Fruit fly (Drosophila melanogaster) whole organism, embryonic: Measurements from ENCODE around the gene CG17349.

Source experiments
- Atf3 ChIP-seq: fragments of 200-800 bp; sonication (Bioruptor generic); optimal IDR thresholded peaks from 3 replicates; lab custom pipeline; 2016; ENCODE audit warnings: missing biosample characterization, missing genetic modification characterization
- B-H1 ChIP-seq: fragments of 200-800 bp; sonication (Bioruptor generic); IDR thresholded peaks from 3 replicates; pipeline ENCODE4 v1.3.6; 2022; ENCODE audit warnings: missing biosample characterization, missing genetic modification characterization
- Bgb ChIP-seq: fragments of 200-800 bp; sonication (Bioruptor generic); IDR thresholded peaks from 2 replicates; pipeline ENCODE4 v1.3.6; 2022; ENCODE audit warnings: missing biosample characterization, missing genetic modification characterization; ENCODE audit not compliant: partially characterized antibody
- CG10147 ChIP-seq: fragments of 200-800 bp; sonication (Bioruptor generic); optimal IDR thresholded peaks from 2 replicates; lab custom pipeline; 2019; ENCODE audit warnings: missing biosample characterization, mild to moderate bottlenecking, missing genetic modification characterization, moderate library complexity
- CG12155 ChIP-seq: fragments of 200-800 bp; sonication (Bioruptor generic); optimal IDR thresholded peaks from 3 replicates; lab custom pipeline; 2016; ENCODE audit warnings: missing biosample characterization, missing genetic modification characterization
- CG14710 ChIP-seq: fragments of 200-800 bp; sonication (Bioruptor generic); optimal IDR thresholded peaks from 3 replicates; lab custom pipeline; 2019; ENCODE audit warnings: missing biosample characterization, mild to moderate bottlenecking, missing genetic modification characterization, moderate library complexity
- CG17612 ChIP-seq: fragments of 200-800 bp; sonication (Bioruptor generic); IDR thresholded peaks from 2 replicates; pipeline ENCODE4 v1.3.6; 2022; ENCODE audit warnings: missing biosample characterization, missing genetic modification characterization
- CG1832 ChIP-seq: fragments of 200-800 bp; sonication (Bioruptor generic); optimal IDR thresholded peaks from 2 replicates; lab custom pipeline; 2017; ENCODE audit warnings: missing biosample characterization, mild to moderate bottlenecking, missing genetic modification characterization, inconsistent platforms
- CG2199 ChIP-seq: fragments of 200-800 bp; sonication (Bioruptor generic); IDR thresholded peaks from 3 replicates; pipeline ENCODE4 v1.3.6; 2022; ENCODE audit warnings: missing biosample characterization, missing genetic modification characterization
- CG31441 ChIP-seq: fragments of 200-800 bp; sonication (Bioruptor generic); IDR thresholded peaks from 2 replicates; pipeline ENCODE4 v1.3.6; 2022; ENCODE audit warnings: missing biosample characterization, missing genetic modification characterization
- CG32532 ChIP-seq: fragments of 200-800 bp; sonication (Bioruptor generic); IDR thresholded peaks from 2 replicates; pipeline ENCODE4 v1.3.6; 2022; ENCODE audit warnings: missing biosample characterization, missing genetic modification characterization
- CG3281 ChIP-seq: fragments of 200-800 bp; sonication (Bioruptor generic); optimal IDR thresholded peaks from 3 replicates; lab custom pipeline; 2017; ENCODE audit warnings: missing biosample characterization, mild to moderate bottlenecking, missing genetic modification characterization
- CG3407 ChIP-seq: fragments of 200-800 bp; sonication (Bioruptor generic); optimal IDR thresholded peaks from 2 replicates; lab custom pipeline; 2018; ENCODE audit warnings: missing biosample characterization, mild to moderate bottlenecking, missing genetic modification characterization
- CG3726 ChIP-seq: fragments of 200-800 bp; sonication (Bioruptor generic); IDR thresholded peaks from 3 replicates; pipeline ENCODE4, ENCODE4 v1.3.6; 2022; ENCODE audit warnings: missing biosample characterization, missing genetic modification characterization
- CG3847 ChIP-seq: fragments of 200-800 bp; sonication (Bioruptor generic); IDR thresholded peaks from 2 replicates; pipeline ENCODE4 v1.3.6; 2022; ENCODE audit warnings: missing biosample characterization, missing genetic modification characterization
- CG5245 ChIP-seq: fragments of 200-800 bp; sonication (Bioruptor generic); optimal IDR thresholded peaks from 3 replicates; lab custom pipeline; 2016; ENCODE audit warnings: missing biosample characterization, missing genetic modification characterization
- CG6254 ChIP-seq: fragments of 200-800 bp; sonication (Bioruptor generic); optimal IDR thresholded peaks from 3 replicates; lab custom pipeline; 2017; ENCODE audit warnings: mild to moderate bottlenecking, missing biosample characterization, missing genetic modification reagents, missing genetic modification characterization
- CG6689 ChIP-seq: fragments of 200-800 bp; sonication (Bioruptor generic); IDR thresholded peaks from 2 replicates; pipeline ENCODE4 v1.3.6; 2022; ENCODE audit warnings: missing biosample characterization, missing genetic modification characterization
- CG7987 ChIP-seq: fragments of 200-800 bp; sonication (Bioruptor generic); optimal IDR thresholded peaks from 2 replicates; lab custom pipeline; 2018; ENCODE audit warnings: missing biosample characterization, mild to moderate bottlenecking, missing genetic modification characterization, moderate library complexity
- CG9817 ChIP-seq: fragments of 200-800 bp; sonication (Bioruptor generic); optimal IDR thresholded peaks from 2 replicates; lab custom pipeline; 2018; ENCODE audit warnings: missing biosample characterization, mild to moderate bottlenecking, missing genetic modification characterization, moderate library complexity
- D19A ChIP-seq: fragments of 200-800 bp; optimal IDR thresholded peaks from 3 replicates; lab custom pipeline; 2019; ENCODE audit warnings: missing biosample characterization, mild to moderate bottlenecking, missing genetic modification characterization, moderate library complexity
- Doc3 ChIP-seq: fragments of 200-800 bp; sonication (Bioruptor generic); IDR thresholded peaks from 3 replicates; pipeline ENCODE4 v1.3.6; 2022; ENCODE audit warnings: missing biosample characterization, missing genetic modification characterization; ENCODE audit not compliant: partially characterized antibody
- HHEX ChIP-seq: fragments of 200-800 bp; sonication (Bioruptor generic); optimal IDR thresholded peaks from 3 replicates; lab custom pipeline; 2017; ENCODE audit warnings: missing biosample characterization, mild to moderate bottlenecking, missing genetic modification characterization, missing genetic modification reagents
- Jarid2 ChIP-seq: fragments of 200-800 bp; sonication (Bioruptor generic); optimal IDR thresholded peaks from 3 replicates; lab custom pipeline; 2017; ENCODE audit warnings: mild to moderate bottlenecking, missing biosample characterization, missing genetic modification reagents, missing genetic modification characterization
- Lpt ChIP-seq: fragments of >200 bp; optimal IDR thresholded peaks from 2 replicates; lab custom pipeline; 2018; ENCODE audit warnings: missing biosample characterization, missing genetic modification characterization
- Nf-YB ChIP-seq: fragments of 200-800 bp; sonication (Bioruptor generic); optimal IDR thresholded peaks from 3 replicates; lab custom pipeline; 2019; ENCODE audit warnings: missing biosample characterization, mild to moderate bottlenecking, missing genetic modification characterization, moderate library complexity
- Optix ChIP-seq: fragments of 200-800 bp; sonication (Bioruptor generic); IDR thresholded peaks from 3 replicates; pipeline ENCODE4 v1.3.6; 2022; ENCODE audit warnings: missing biosample characterization, missing genetic modification characterization
- Six4 ChIP-seq: fragments of 200-800 bp; sonication (Bioruptor generic); optimal IDR thresholded peaks from 2 replicates; lab custom pipeline; 2016; ENCODE audit warnings: missing biosample characterization, missing genetic modification characterization
- Sox100B ChIP-seq: fragments of 200-800 bp; sonication (Bioruptor generic); optimal IDR thresholded peaks from 3 replicates; lab custom pipeline; 2018; ENCODE audit warnings: missing biosample characterization, mild to moderate bottlenecking, missing genetic modification characterization
- Ssrp ChIP-seq: fragments of 200-800 bp; sonication (Bioruptor generic); optimal IDR thresholded peaks from 2 replicates; lab custom pipeline; 2018; ENCODE audit warnings: missing biosample characterization, mild to moderate bottlenecking, missing genetic modification characterization, moderate library complexity
- Taf1 ChIP-seq: fragments of 200-800 bp; sonication (Bioruptor generic); IDR thresholded peaks from 2 replicates; pipeline ENCODE4 v1.3.6; 2022; ENCODE audit warnings: missing biosample characterization, missing genetic modification characterization
- ash1 ChIP-seq: fragments of 200-800 bp; sonication (Bioruptor generic); optimal IDR thresholded peaks from 2 replicates; lab custom pipeline; 2018; ENCODE audit warnings: missing biosample characterization, mild to moderate bottlenecking, missing genetic modification characterization
- chm ChIP-seq: fragments of 200-800 bp; sonication (Bioruptor generic); IDR thresholded peaks from 2 replicates; pipeline ENCODE4 v1.3.6; 2022; ENCODE audit warnings: missing biosample characterization, missing genetic modification characterization
- dpn ChIP-seq, 2 experiments: fragments of 200-800 bp; sonication (Bioruptor generic); optimal IDR thresholded peaks; 3 replicates each; lab custom pipeline; 2016; ENCODE audit warnings: missing biosample characterization in 2 of 2, missing genetic modification characterization in 2 of 2
- gcm2 ChIP-seq: fragments of 200-800 bp; sonication (Bioruptor generic); optimal IDR thresholded peaks from 2 replicates; lab custom pipeline; 2016; ENCODE audit warnings: missing biosample characterization, missing genetic modification characterization
- h ChIP-seq: fragments of >200 bp; optimal IDR thresholded peaks from 2 replicates; lab custom pipeline; 2017
- mam ChIP-seq: fragments of 200-800 bp; sonication (Bioruptor generic); optimal IDR thresholded peaks from 3 replicates; lab custom pipeline; 2016; ENCODE audit warnings: missing biosample characterization, missing genetic modification characterization
- p53 ChIP-seq: fragments of 200-800 bp; sonication (Bioruptor generic); optimal IDR thresholded peaks from 2 replicates; lab custom pipeline; 2016; ENCODE audit warnings: missing biosample characterization, missing genetic modification characterization
- pho ChIP-seq: fragments of 200-800 bp; sonication (Bioruptor generic); optimal IDR thresholded peaks from 2 replicates; lab custom pipeline; 2016; ENCODE audit warnings: missing biosample characterization, missing genetic modification characterization
- sd ChIP-seq: fragments of 200-800 bp; sonication (Bioruptor generic); optimal IDR thresholded peaks from 3 replicates; lab custom pipeline; 2018; ENCODE audit warnings: missing biosample characterization, mild to moderate bottlenecking, missing genetic modification characterization, moderate library complexity
- sim ChIP-seq: fragments of 200-800 bp; sonication (Bioruptor generic); IDR thresholded peaks from 2 replicates; pipeline ENCODE4 v1.3.6; 2022; ENCODE audit warnings: missing biosample characterization, missing genetic modification characterization
- so ChIP-seq: fragments of 200-800 bp; sonication (Bioruptor generic); IDR thresholded peaks from 3 replicates; pipeline ENCODE4 v1.3.6; 2022; ENCODE audit warnings: missing biosample characterization, missing genetic modification characterization
- sqz ChIP-seq: fragments of 200-800 bp; sonication (Bioruptor generic); optimal IDR thresholded peaks from 3 replicates; lab custom pipeline; 2018; ENCODE audit warnings: missing biosample characterization, mild to moderate bottlenecking, missing genetic modification characterization
- stc ChIP-seq: fragments of 200-800 bp; sonication (Bioruptor generic); IDR thresholded peaks from 2 replicates; pipeline ENCODE4 v1.3.6; 2022; ENCODE audit warnings: missing biosample characterization, missing genetic modification characterization
- ttk ChIP-seq: fragments of 200-800 bp; sonication (Bioruptor generic); IDR thresholded peaks from 2 replicates; pipeline ENCODE4 v2.1.2; 2022; ENCODE audit warnings: missing biosample characterization, missing genetic modification characterization
- tup ChIP-seq: fragments of 200-800 bp; sonication (Bioruptor generic); optimal IDR thresholded peaks from 2 replicates; lab custom pipeline; 2016; ENCODE audit warnings: missing biosample characterization, mild to moderate bottlenecking, missing genetic modification characterization, moderate library complexity
- wor ChIP-seq: fragments of 200-800 bp; sonication (Bioruptor generic); IDR thresholded peaks from 2 replicates; pipeline ENCODE4 v1.3.6; 2022; ENCODE audit warnings: missing biosample characterization, missing genetic modification characterization
- z ChIP-seq: fragments of 200-800 bp; sonication (Bioruptor generic); IDR thresholded peaks from 3 replicates; pipeline ENCODE4 v1.3.6; 2022; ENCODE audit warnings: missing biosample characterization, missing genetic modification characterization
- zen ChIP-seq: fragments of 200-800 bp; sonication (Bioruptor generic); optimal IDR thresholded peaks from 3 replicates; lab custom pipeline; 2018; ENCODE audit warnings: missing biosample characterization, mild to moderate bottlenecking, missing genetic modification characterization, moderate library complexity

CG17349 gene

dm6 chr2L:19416602-19417497, 46.6 kb downstream of the CG17349 start, which contains the start of gene Lectin-galC1 (continued):
- TF ChIP-seq CG17612 (GFP tag; lab: Robert Waterston, UW) = peak; percentile 14; the same call in 1 of the 2 replicates
- TF ChIP-seq CG5245 (GFP tag; lab: Kevin White, UChicago) = peak; percentile 90
- TF ChIP-seq CG6689 (GFP tag; lab: Robert Waterston, UW) = peak; percentile 86
- peak; percentile 30; the same call in 1 of the 2 replicates for TF ChIP-seq Taf1 (GFP tag; lab: Robert Waterston, UW)
- TF ChIP-seq CG3847 (GFP tag; lab: Robert Waterston, UW) = peak; percentile 73
- peak; percentile 85 for TF ChIP-seq Six4 (GFP tag; lab: Kevin White, UChicago)
- peak; percentile 82 to 92 for TF ChIP-seq dpn (GFP tag; optimal IDR thresholded peaks at IDR 0.05; lab: Kevin White, UChicago)
- TF ChIP-seq B-H1 (GFP tag; lab: Robert Waterston, UW) = peak; percentile 81
- TF ChIP-seq sim (GFP tag; lab: Robert Waterston, UW) = peak; percentile 79
- TF ChIP-seq p53 = peak; percentile 87
- peak; percentile 84 for TF ChIP-seq HHEX (GFP tag; lab: Kevin White, UChicago)
- peak; percentile 8 for TF ChIP-seq CG7987
- peak; percentile 78 for TF ChIP-seq CG9817 (tag; lab: Kevin White, UChicago)
- TF ChIP-seq pho (GFP tag; lab: Kevin White, UChicago) = peak; percentile 72
- peak; percentile 88 for TF ChIP-seq zen
- peak; percentile 84 for TF ChIP-seq Optix (GFP tag; lab: Robert Waterston, UW)
- peak; percentile 85 for TF ChIP-seq CG14710 (tag; lab: Kevin White, UChicago)
- TF ChIP-seq CG3726 (GFP tag; lab: Robert Waterston, UW) = 0 out of 3 replicates have a peak, but pooled peaks have one; percentile 81
- no peak for TF ChIP-seq Bgb (GFP tag; lab: Robert Waterston, UW)
- peak; percentile 81 for TF ChIP-seq sd (tag; lab: Kevin White, UChicago)
- peak; percentile 84 for TF ChIP-seq gcm2 (GFP tag; lab: Kevin White, UChicago)
- peak; percentile 75 for TF ChIP-seq sqz (GFP tag; lab: Kevin White, UChicago)
- TF ChIP-seq h = no peak
- peak; percentile 70 for TF ChIP-seq mam (GFP tag; lab: Kevin White, UChicago)
- no peak for TF ChIP-seq ash1 (GFP tag; lab: Kevin White, UChicago)
- peak; percentile 81 for TF ChIP-seq chm (GFP tag; lab: Robert Waterston, UW)
- peak; percentile 87 for TF ChIP-seq CG3407 (GFP tag; lab: Kevin White, UChicago)
- peak; percentile 74 for TF ChIP-seq CG32532 (GFP tag; lab: Robert Waterston, UW)
- peak; percentile 33; the same call in 1 of the 3 replicates for TF ChIP-seq z (GFP tag; lab: Robert Waterston, UW)
- TF ChIP-seq Nf-YB (GFP tag; lab: Kevin White, UChicago) = peak; percentile 69
- peak; percentile 83 for TF ChIP-seq Sox100B (GFP tag; lab: Kevin White, UChicago)
- TF ChIP-seq ttk (GFP tag; lab: Robert Waterston, UW) = peak; percentile 85
- TF ChIP-seq CG10147 (GFP tag; lab: Kevin White, UChicago) = peak; percentile 80
- TF ChIP-seq Ssrp (tag; lab: Kevin White, UChicago) = peak; percentile 87
- TF ChIP-seq Jarid2 (GFP tag; lab: Kevin White, UChicago) = peak; percentile 54
- TF ChIP-seq Doc3 (GFP tag; lab: Robert Waterston, UW) = no peak
- peak; percentile 90 for TF ChIP-seq CG31441
- peak; percentile 71 for TF ChIP-seq CG3281 (GFP tag; lab: Kevin White, UChicago)
- no peak for TF ChIP-seq CG1832 (GFP tag; lab: Kevin White, UChicago)
- peak; percentile 88 for TF ChIP-seq stc (GFP tag; lab: Robert Waterston, UW)
- TF ChIP-seq so = peak; percentile 83; the same call in 2 of the 3 replicates
- TF ChIP-seq Lpt (GFP tag; lab: Kevin White, UChicago) = no peak
- TF ChIP-seq Atf3 (GFP tag; lab: Kevin White, UChicago) = peak; percentile 85
- TF ChIP-seq tup (GFP tag; lab: Kevin White, UChicago) = peak; percentile 55
- peak; percentile 82 for TF ChIP-seq CG12155
- peak; percentile 81 for TF ChIP-seq CG6254 (GFP tag; lab: Kevin White, UChicago)
- TF ChIP-seq CG2199 (GFP tag; lab: Robert Waterston, UW) = peak; percentile 27; the same call in 1 of the 3 replicates
- peak; percentile 83 for TF ChIP-seq D19A (tag; lab: Kevin White, UChicago)
- TF ChIP-seq wor (GFP tag; lab: Robert Waterston, UW) = peak; percentile 77
